Worm (Caenorhabditis elegans) whole organism, L1 larva: ENCODE results near the gene grl-1.
A peak's percentile ranks its signal among the peaks of the same experiment; 100 is the strongest.

Source experiments
- C16A3.4 ChIP-seq: fragments of 150-350 bp; optimal IDR thresholded peaks from 2 replicates; lab custom pipeline; 2014; ENCODE audit warnings: missing biosample characterization, missing genetic modification characterization
- C34B4.2 ChIP-seq: sonication (generic microtip); optimal IDR thresholded peaks from 2 replicates; lab custom pipeline; 2017; ENCODE audit warnings: mild to moderate bottlenecking, missing genetic modification characterization, missing compliant biosample characterization
- Y116A8C.19 ChIP-seq: sonication (generic microtip); optimal IDR thresholded peaks from 2 replicates; lab custom pipeline; 2016; ENCODE audit warnings: missing compliant biosample characterization, missing genetic modification characterization, borderline replicate concordance
- alr-1 ChIP-seq: fragments of 200-800 bp; sonication (Bioruptor generic); optimal IDR thresholded peaks from 2 replicates; lab custom pipeline; 2018; ENCODE audit warnings: borderline replicate concordance, mild to moderate bottlenecking, missing genetic modification characterization, missing compliant biosample characterization
- aly-2 ChIP-seq: fragments of 150-350 bp; optimal IDR thresholded peaks from 2 replicates; lab custom pipeline; 2014; ENCODE audit warnings: missing biosample characterization, missing genetic modification characterization
- blmp-1 ChIP-seq: fragments of 150-350 bp; optimal IDR thresholded peaks from 2 replicates; lab custom pipeline; 2014; ENCODE audit warnings: missing biosample characterization, missing genetic modification characterization
- ceh-8 ChIP-seq: fragments of 200-800 bp; sonication (Bioruptor generic); optimal IDR thresholded peaks from 2 replicates; lab custom pipeline; 2018; ENCODE audit warnings: mild to moderate bottlenecking, missing genetic modification characterization, moderate library complexity, missing compliant biosample characterization
- ceh-88 ChIP-seq: fragments of 200-800 bp; sonication (Bioruptor generic); IDR thresholded peaks from 2 replicates; pipeline ENCODE4 v1.3.6; 2022; ENCODE audit warnings: missing genetic modification characterization, missing compliant biosample characterization
- ceh-90 ChIP-seq: sonication (generic microtip); optimal IDR thresholded peaks from 2 replicates; lab custom pipeline; 2016; ENCODE audit warnings: missing genetic modification characterization, missing compliant biosample characterization
- ces-1 ChIP-seq: fragments of 150-350 bp; optimal IDR thresholded peaks from 2 replicates; lab custom pipeline; 2014; ENCODE audit warnings: missing biosample characterization, missing genetic modification reagents, missing genetic modification characterization
- efl-3 ChIP-seq: fragments of 200-800 bp; sonication (Bioruptor generic); optimal IDR thresholded peaks from 2 replicates; lab custom pipeline; 2018; ENCODE audit warnings: mild to moderate bottlenecking, missing genetic modification characterization, missing compliant biosample characterization
- egl-13 ChIP-seq: sonication (generic microtip); optimal IDR thresholded peaks from 2 replicates; lab custom pipeline; 2016; ENCODE audit warnings: missing genotype, missing genetic modification reagents, missing genetic modification characterization, missing compliant biosample characterization
- elt-2 ChIP-seq: sonication (generic microtip); optimal IDR thresholded peaks from 2 replicates; lab custom pipeline; 2016; ENCODE audit warnings: missing genetic modification characterization, mild to moderate bottlenecking, inconsistent platforms, missing compliant biosample characterization, missing genetic modification reagents
- ets-5 ChIP-seq: fragments of 200-800 bp; sonication (Bioruptor generic); IDR thresholded peaks from 2 replicates; pipeline ENCODE4 v1.3.6; 2022; ENCODE audit warnings: missing genetic modification characterization, missing compliant biosample characterization
- fkh-10 ChIP-seq: sonication (generic microtip); optimal IDR thresholded peaks from 2 replicates; lab custom pipeline; 2017; ENCODE audit warnings: missing biosample characterization, missing genetic modification reagents, missing genetic modification characterization
- fos-1 ChIP-seq: fragments of 150-350 bp; optimal IDR thresholded peaks from 2 replicates; lab custom pipeline; 2014; ENCODE audit warnings: missing biosample characterization, missing genetic modification characterization
- grh-1 ChIP-seq: fragments of 200-800 bp; sonication (Bioruptor generic); IDR thresholded peaks from 2 replicates; pipeline ENCODE4 v1.3.6; 2022; ENCODE audit warnings: missing genetic modification reagents, missing genetic modification characterization, missing compliant biosample characterization
- hlh-17 ChIP-seq: fragments of 200-800 bp; sonication (Bioruptor generic); optimal IDR thresholded peaks from 2 replicates; lab custom pipeline; 2018; ENCODE audit warnings: missing genetic modification characterization, mild to moderate bottlenecking, missing compliant biosample characterization, moderate library complexity, borderline replicate concordance
- isw-1 ChIP-seq: fragments of 200-800 bp; sonication (Bioruptor generic); IDR thresholded peaks from 2 replicates; pipeline ENCODE4 v1.3.6; 2022; ENCODE audit warnings: missing genetic modification characterization, missing compliant biosample characterization
- jun-1 ChIP-seq: fragments of 150-350 bp; optimal IDR thresholded peaks from 2 replicates; lab custom pipeline; 2014; ENCODE audit warnings: missing biosample characterization, missing genetic modification reagents, missing genetic modification characterization
- lin-14 ChIP-seq: fragments of 200-800 bp; sonication (Bioruptor generic); optimal IDR thresholded peaks from 2 replicates; lab custom pipeline; 2018; ENCODE audit warnings: mild to moderate bottlenecking, missing genetic modification characterization, moderate library complexity, missing compliant biosample characterization
- lin-15B ChIP-seq: fragments of 150-350 bp; sonication (generic microtip); optimal IDR thresholded peaks from 3 replicates; lab custom pipeline; 2014; ENCODE audit warnings: missing biosample characterization, missing genetic modification characterization
- lin-39 ChIP-seq: fragments of 150-350 bp; optimal IDR thresholded peaks from 2 replicates; lab custom pipeline; 2014; ENCODE audit warnings: missing biosample characterization, missing genetic modification reagents, missing genetic modification characterization
- lsy-2 ChIP-seq, 2 experiments: fragments of 150-350 bp; optimal IDR thresholded peaks; 2 replicates each; lab custom pipeline; 2014; ENCODE audit warnings: missing biosample characterization in 2 of 2, missing genetic modification characterization in 2 of 2
- mab-9 ChIP-seq: fragments of 200-800 bp; sonication (Bioruptor generic); IDR thresholded peaks from 2 replicates; pipeline ENCODE4 v1.3.6; 2022; ENCODE audit warnings: missing genetic modification reagents, missing genetic modification characterization, missing compliant biosample characterization
- mdl-1 ChIP-seq, 2 experiments: fragments of 150-350 bp; optimal IDR thresholded peaks; 2 replicates each; lab custom pipeline; 2014 to 2017; ENCODE audit warnings: missing biosample characterization in 2 of 2, missing genetic modification characterization in 2 of 2, inconsistent platforms in 1 of 2
- mep-1 ChIP-seq: fragments of 150-350 bp; optimal IDR thresholded peaks from 2 replicates; lab custom pipeline; 2014; ENCODE audit warnings: missing biosample characterization, missing genetic modification characterization
- nhr-20 ChIP-seq: sonication (generic microtip); optimal IDR thresholded peaks from 2 replicates; lab custom pipeline; 2016; ENCODE audit warnings: mild to moderate bottlenecking, missing genetic modification characterization, missing compliant biosample characterization
- nhr-47 ChIP-seq: sonication (generic microtip); optimal IDR thresholded peaks from 2 replicates; lab custom pipeline; 2016; ENCODE audit warnings: mild to moderate bottlenecking, missing genetic modification characterization, moderate library complexity, missing compliant biosample characterization
- nhr-71 ChIP-seq: sonication (generic microtip); optimal IDR thresholded peaks from 2 replicates; lab custom pipeline; 2016; ENCODE audit warnings: mild to moderate bottlenecking, missing genetic modification characterization, moderate library complexity, missing compliant biosample characterization
- nhr-77 ChIP-seq: fragments of 150-350 bp; optimal IDR thresholded peaks from 2 replicates; lab custom pipeline; 2014; ENCODE audit warnings: missing biosample characterization, missing genetic modification characterization
- nhr-84 ChIP-seq: sonication (generic microtip); optimal IDR thresholded peaks from 2 replicates; lab custom pipeline; 2017; ENCODE audit warnings: missing biosample characterization, missing genetic modification characterization
- nhr-90 ChIP-seq: sonication (generic microtip); optimal IDR thresholded peaks from 2 replicates; lab custom pipeline; 2016; ENCODE audit warnings: mild to moderate bottlenecking, missing genetic modification characterization, missing compliant biosample characterization; ENCODE audit not compliant: poor library complexity
- pag-3 ChIP-seq: sonication (generic microtip); optimal IDR thresholded peaks from 2 replicates; lab custom pipeline; 2017; ENCODE audit warnings: missing genetic modification characterization, mild to moderate bottlenecking, missing compliant biosample characterization, antibody characterized with exemption, borderline replicate concordance; ENCODE audit not compliant: insufficient read depth
- skn-1 ChIP-seq: fragments of 150-350 bp; optimal IDR thresholded peaks from 2 replicates; lab custom pipeline; 2014; ENCODE audit warnings: missing biosample characterization, missing genetic modification characterization
- snu-23 ChIP-seq: sonication (generic microtip); optimal IDR thresholded peaks from 2 replicates; lab custom pipeline; 2016; ENCODE audit warnings: missing genetic modification characterization, missing compliant biosample characterization
- sox-4 ChIP-seq: sonication (generic microtip); optimal IDR thresholded peaks from 2 replicates; lab custom pipeline; 2016; ENCODE audit warnings: missing genetic modification characterization, missing compliant biosample characterization
- sup-37 ChIP-seq: fragments of 200-800 bp; sonication (Bioruptor generic); optimal IDR thresholded peaks from 2 replicates; lab custom pipeline; 2018; ENCODE audit warnings: mild to moderate bottlenecking, missing genetic modification characterization, missing compliant biosample characterization
- swsn-7 ChIP-seq: sonication (generic microtip); optimal IDR thresholded peaks from 2 replicates; lab custom pipeline; 2016; ENCODE audit warnings: missing genetic modification characterization, missing compliant biosample characterization
- tbx-2 ChIP-seq: sonication (generic microtip); optimal IDR thresholded peaks from 2 replicates; lab custom pipeline; 2016; ENCODE audit warnings: missing genetic modification characterization, missing compliant biosample characterization
- unc-30 ChIP-seq: sonication (generic microtip); optimal IDR thresholded peaks from 2 replicates; lab custom pipeline; 2017; ENCODE audit warnings: missing biosample characterization, missing genetic modification characterization
- unc-86 ChIP-seq: sonication (generic microtip); optimal IDR thresholded peaks from 2 replicates; lab custom pipeline; 2016; ENCODE audit warnings: missing genetic modification characterization, missing compliant biosample characterization
- zag-1 ChIP-seq: fragments of 150-350 bp; optimal IDR thresholded peaks from 2 replicates; lab custom pipeline; 2014; ENCODE audit warnings: missing biosample characterization, missing genetic modification characterization
- zip-4 ChIP-seq: fragments of 200-800 bp; sonication (Bioruptor generic); optimal IDR thresholded peaks from 2 replicates; lab custom pipeline; 2018; ENCODE audit warnings: mild to moderate bottlenecking, missing genetic modification characterization, moderate library complexity, missing compliant biosample characterization
- ztf-4 ChIP-seq: fragments of 150-350 bp; optimal IDR thresholded peaks from 2 replicates; lab custom pipeline; 2014; ENCODE audit warnings: missing biosample characterization, missing genetic modification characterization

Gene grl-1

ce11 chrV:5509966-5510365, 23.7 kb downstream of the grl-1 start:
- TF ChIP-seq mep-1 (tag; lab: Kevin White, UChicago) (no peak), ceh-88 (GFP tag; lab: Robert Waterston, UW) (no peak), ztf-4 (tag; lab: Kevin White, UChicago) (no peak), nhr-77 (tag; lab: Kevin White, UChicago) (no peak), sox-4 (tag; lab: Kevin White, UChicago) (no peak), blmp-1 (no peak), lin-15B (tag; lab: Kevin White, UChicago) (no peak), C16A3.4 (tag; lab: Kevin White, UChicago) (no peak), hlh-17 (GFP tag; lab: Kevin White, UChicago) (no peak), efl-3 (no peak), tbx-2 (tag; lab: Kevin White, UChicago) (no peak), nhr-47 (tag; lab: Kevin White, UChicago) (no peak), nhr-90 (tag; lab: Kevin White, UChicago) (no peak), snu-23 (GFP tag; lab: Kevin White, UChicago) (no peak), nhr-20 (tag; lab: Kevin White, UChicago) (no peak), Y116A8C.19 (tag; lab: Kevin White, UChicago) (no peak), zip-4 (GFP tag; lab: Kevin White, UChicago) (no peak)

- TF ChIP-seq fkh-10 (no peak), unc-86 (tag; lab: Kevin White, UChicago) (no peak), fos-1 (tag; lab: Kevin White, UChicago) (no peak), snu-23 (GFP tag; lab: Kevin White, UChicago) (no peak)
Observed at ce11 chrV:5509134-5509533, 24.5 kb downstream of the grl-1 start.

- TF ChIP-seq grh-1 (GFP tag; lab: Robert Waterston, UW), result peak; percentile 90
- TF ChIP-seq nhr-90 (tag; lab: Kevin White, UChicago), result peak; percentile 94
- no peak for TF ChIP-seq ceh-90 (tag; lab: Kevin White, UChicago)
- TF ChIP-seq isw-1 (GFP tag; lab: Robert Waterston, UW), result peak; percentile 89
- TF ChIP-seq lsy-2 (tag; optimal IDR thresholded peaks at IDR 0.05; lab: Kevin White, UChicago), result peak; percentile 90 to 92
- peak; percentile 96 for TF ChIP-seq swsn-7 (tag; lab: Kevin White, UChicago)
- TF ChIP-seq nhr-84 (tag; lab: Kevin White, UChicago), result no peak
- TF ChIP-seq nhr-71, result peak; percentile 96
- peak; percentile 22 for TF ChIP-seq pag-3 (tag; lab: Kevin White, UChicago)
- TF ChIP-seq lin-39 (tag; lab: Kevin White, UChicago), result peak; percentile 83
- TF ChIP-seq ceh-8 (GFP tag; lab: Kevin White, UChicago), result peak; percentile 83
- TF ChIP-seq nhr-20 (tag; lab: Kevin White, UChicago), result peak; percentile 96
- peak in 1 of 2 experiments; percentile 86 for TF ChIP-seq mdl-1 (tag; optimal IDR thresholded peaks at IDR 0.05; lab: Kevin White, UChicago)
- no peak for TF ChIP-seq zag-1 (tag; lab: Kevin White, UChicago)
- peak; percentile 83 for TF ChIP-seq zip-4 (GFP tag; lab: Kevin White, UChicago)
- peak; percentile 68 for TF ChIP-seq skn-1
- TF ChIP-seq alr-1, result no peak
- TF ChIP-seq efl-3, result peak; percentile 51
- TF ChIP-seq fos-1 (tag; lab: Kevin White, UChicago), result peak; percentile 72
- TF ChIP-seq ztf-4 (tag; lab: Kevin White, UChicago), result peak; percentile 67
- peak; percentile 92 for TF ChIP-seq egl-13 (tag; lab: Kevin White, UChicago)
- peak; percentile 90 for TF ChIP-seq sup-37 (GFP tag; lab: Kevin White, UChicago)
- peak; percentile 58 for TF ChIP-seq blmp-1
- TF ChIP-seq aly-2 (tag; lab: Kevin White, UChicago), result peak; percentile 21
- TF ChIP-seq mab-9 (GFP tag; lab: Robert Waterston, UW), result peak; percentile 86
- TF ChIP-seq C34B4.2, result no peak
- no peak for TF ChIP-seq ets-5 (GFP tag; lab: Robert Waterston, UW)
- peak; percentile 93 for TF ChIP-seq lin-14
- TF ChIP-seq sox-4 (tag; lab: Kevin White, UChicago), result peak; percentile 91
- no peak for TF ChIP-seq unc-30 (tag; lab: Kevin White, UChicago)
- TF ChIP-seq elt-2 (tag; lab: Kevin White, UChicago), result peak; percentile 73
- TF ChIP-seq jun-1, result peak; percentile 89
- no peak for TF ChIP-seq ces-1 (GFP tag; lab: Kevin White, UChicago)
- peak; percentile 77 for TF ChIP-seq ceh-88 (GFP tag; lab: Robert Waterston, UW)
- peak; percentile 82 for TF ChIP-seq nhr-77 (tag; lab: Kevin White, UChicago)
Observed at ce11 chrV:5504807-5505442, 28.7 kb downstream of the grl-1 start, which contains the start of the genes dnj-19 and nhr-47. Gene dnj-19 (minus strand): TSS chrV:5504857. Gene nhr-47 (plus strand): TSS chrV:5505253.
